Worm (Caenorhabditis elegans) whole organism, late embryonic: ENCODE measurements around the gene ceh-37.

Source experiments
- ceh-2 ChIP-seq: sonication (generic microtip); optimal IDR thresholded peaks from 2 replicates; lab custom pipeline; 2016; ENCODE audit warnings: missing genotype, missing genetic modification characterization, missing compliant biosample characterization
- ceh-30 ChIP-seq: fragments of 150-350 bp; optimal IDR thresholded peaks from 2 replicates; lab custom pipeline; 2014; ENCODE audit warnings: missing biosample characterization, missing genetic modification characterization
- nfya-1 ChIP-seq: sonication (generic microtip); optimal IDR thresholded peaks from 2 replicates; lab custom pipeline; 2017; ENCODE audit warnings: missing genetic modification characterization, mild to moderate bottlenecking, missing compliant biosample characterization, antibody characterized with exemption, moderate library complexity
- nhr-232 ChIP-seq: sonication (generic microtip); optimal IDR thresholded peaks from 2 replicates; lab custom pipeline; 2016; ENCODE audit warnings: missing genetic modification characterization, missing compliant biosample characterization
- syd-9 ChIP-seq: sonication (generic microtip); optimal IDR thresholded peaks from 2 replicates; lab custom pipeline; 2016; ENCODE audit warnings: mild to moderate bottlenecking, missing genetic modification characterization, moderate library complexity, missing compliant biosample characterization
- unc-3 ChIP-seq, 2 experiments: fragments of 200-800 bp in 1 of 2; sonication (Bioruptor generic) in 1 of 2; sonication (generic microtip) in 1 of 2; conservative IDR thresholded peaks in 1 of 2; optimal IDR thresholded peaks in 1 of 2; 2 replicates each; pipeline versions ENCODE4 v1.3.6 to Lab custom; 2016 to 2022; ENCODE audit warnings: missing compliant biosample characterization in 2 of 2, missing genetic modification characterization in 2 of 2, missing genetic modification reagents in 1 of 2
- unc-55 ChIP-seq: sonication (generic microtip); optimal IDR thresholded peaks from 2 replicates; lab custom pipeline; 2017; ENCODE audit warnings: missing biosample characterization, missing genetic modification reagents, missing genetic modification characterization

- TF ChIP-seq nhr-232 (no peak), unc-55 (GFP tag; lab: Kevin White, UChicago) (no peak), unc-3 (GFP tag; conservative IDR thresholded peaks at IDR 0.05; lab: Robert Waterston, UW) (no peak), unc-3 (tag; optimal IDR thresholded peaks at IDR 0.05; lab: Kevin White, UChicago) (no peak), ceh-30 (no peak), nfya-1 (no peak), ceh-2 (tag; lab: Kevin White, UChicago) (no peak), syd-9 (tag; lab: Kevin White, UChicago) (no peak)
These were observed 26.6 kb upstream of the ceh-37 start, which contains the start of gene srg-36 for ce11 chrX:14234366-14234765.
